Worm (Caenorhabditis elegans) whole organism, L1 larva: ENCODE data around the gene unc-82.

Source experiments
- C16A3.4 ChIP-seq: fragments of 150-350 bp; optimal IDR thresholded peaks from 2 replicates; lab custom pipeline; 2014; ENCODE audit warnings: missing biosample characterization, missing genetic modification characterization
- ceh-8 ChIP-seq: fragments of 200-800 bp; sonication (Bioruptor generic); optimal IDR thresholded peaks from 2 replicates; lab custom pipeline; 2018; ENCODE audit warnings: mild to moderate bottlenecking, missing genetic modification characterization, moderate library complexity, missing compliant biosample characterization
- ceh-82 ChIP-seq, 3 experiments: fragments of 150-350 bp in 1 of 3; sonication (generic microtip) in 2 of 3; optimal IDR thresholded peaks; 2 replicates each; lab custom pipeline; 2014 to 2017; ENCODE audit warnings: missing biosample characterization in 3 of 3, missing genetic modification characterization in 3 of 3
- dsc-1 ChIP-seq: sonication (generic microtip); optimal IDR thresholded peaks from 2 replicates; lab custom pipeline; 2016; ENCODE audit warnings: mild to moderate bottlenecking, missing genetic modification characterization, missing compliant biosample characterization
- efl-1 ChIP-seq, 4 experiments: fragments of 150-350 bp; optimal IDR thresholded peaks in 3 of 4; peaks in 1 of 4; 1 replicate in 1 of 4; 2 replicates in 3 of 4; lab custom pipeline; 2014; ENCODE audit warnings: missing biosample characterization in 2 of 4, missing genetic modification characterization in 2 of 4, missing genetic modification reagents in 2 of 4
- egl-13 ChIP-seq: sonication (generic microtip); optimal IDR thresholded peaks from 2 replicates; lab custom pipeline; 2016; ENCODE audit warnings: missing genotype, missing genetic modification reagents, missing genetic modification characterization, missing compliant biosample characterization
- egl-27 ChIP-seq, 2 experiments: fragments of 150-350 bp in 1 of 2; sonication (generic microtip); optimal IDR thresholded peaks; 3 replicates each; lab custom pipeline; 2017 to 2018; ENCODE audit warnings: missing biosample characterization in 2 of 2, missing genetic modification characterization in 2 of 2, missing genetic modification reagents in 2 of 2
- elt-2 ChIP-seq: sonication (generic microtip); optimal IDR thresholded peaks from 2 replicates; lab custom pipeline; 2016; ENCODE audit warnings: missing genetic modification characterization, mild to moderate bottlenecking, inconsistent platforms, missing compliant biosample characterization, missing genetic modification reagents
- fkh-10 ChIP-seq: sonication (generic microtip); optimal IDR thresholded peaks from 2 replicates; lab custom pipeline; 2017; ENCODE audit warnings: missing biosample characterization, missing genetic modification reagents, missing genetic modification characterization
- fkh-4 ChIP-seq: sonication (generic microtip); optimal IDR thresholded peaks from 2 replicates; lab custom pipeline; 2016; ENCODE audit warnings: missing compliant biosample characterization, missing genetic modification characterization, borderline replicate concordance
- fos-1 ChIP-seq: fragments of 150-350 bp; optimal IDR thresholded peaks from 2 replicates; lab custom pipeline; 2014; ENCODE audit warnings: missing biosample characterization, missing genetic modification characterization
- grh-1 ChIP-seq: fragments of 200-800 bp; sonication (Bioruptor generic); IDR thresholded peaks from 2 replicates; pipeline ENCODE4 v1.3.6; 2022; ENCODE audit warnings: missing genetic modification reagents, missing genetic modification characterization, missing compliant biosample characterization
- hlh-17 ChIP-seq: fragments of 200-800 bp; sonication (Bioruptor generic); optimal IDR thresholded peaks from 2 replicates; lab custom pipeline; 2018; ENCODE audit warnings: missing genetic modification characterization, mild to moderate bottlenecking, missing compliant biosample characterization, moderate library complexity, borderline replicate concordance
- hpl-2 ChIP-seq: fragments of 150-350 bp; optimal IDR thresholded peaks from 2 replicates; lab custom pipeline; 2014; ENCODE audit warnings: missing biosample characterization, missing genetic modification reagents, missing genetic modification characterization
- irx-1 ChIP-seq: sonication (generic microtip); optimal IDR thresholded peaks from 2 replicates; lab custom pipeline; 2016; ENCODE audit warnings: missing genetic modification characterization, missing compliant biosample characterization
- isw-1 ChIP-seq: fragments of 200-800 bp; sonication (Bioruptor generic); IDR thresholded peaks from 2 replicates; pipeline ENCODE4 v1.3.6; 2022; ENCODE audit warnings: missing genetic modification characterization, missing compliant biosample characterization
- lin-13 ChIP-seq: fragments of 150-350 bp; optimal IDR thresholded peaks from 2 replicates; lab custom pipeline; 2014; ENCODE audit warnings: missing biosample characterization, missing genetic modification reagents, missing genetic modification characterization
- lin-14 ChIP-seq: fragments of 200-800 bp; sonication (Bioruptor generic); optimal IDR thresholded peaks from 2 replicates; lab custom pipeline; 2018; ENCODE audit warnings: mild to moderate bottlenecking, missing genetic modification characterization, moderate library complexity, missing compliant biosample characterization
- lin-15B ChIP-seq: fragments of 150-350 bp; sonication (generic microtip); optimal IDR thresholded peaks from 3 replicates; lab custom pipeline; 2014; ENCODE audit warnings: missing biosample characterization, missing genetic modification characterization
- lin-35 ChIP-seq, 2 experiments: fragments of 150-350 bp; optimal IDR thresholded peaks; 2 replicates each; lab custom pipeline; 2014; ENCODE audit warnings: missing biosample characterization in 2 of 2, missing genetic modification characterization in 2 of 2, missing genetic modification reagents in 2 of 2
- lir-3 ChIP-seq: sonication (generic microtip); optimal IDR thresholded peaks from 2 replicates; lab custom pipeline; 2016; ENCODE audit warnings: mild to moderate bottlenecking, missing genetic modification characterization, moderate library complexity, missing compliant biosample characterization; ENCODE audit not compliant: poor library complexity
- lsy-2 ChIP-seq, 2 experiments: fragments of 150-350 bp; optimal IDR thresholded peaks; 2 replicates each; lab custom pipeline; 2014; ENCODE audit warnings: missing biosample characterization in 2 of 2, missing genetic modification characterization in 2 of 2
- mef-2 ChIP-seq: fragments of 150-350 bp; optimal IDR thresholded peaks from 2 replicates; lab custom pipeline; 2014; ENCODE audit warnings: missing biosample characterization, missing genetic modification characterization
- mep-1 ChIP-seq: fragments of 150-350 bp; optimal IDR thresholded peaks from 2 replicates; lab custom pipeline; 2014; ENCODE audit warnings: missing biosample characterization, missing genetic modification characterization
- nhr-19 ChIP-seq: fragments of 200-800 bp; sonication (Bioruptor generic); conservative IDR thresholded peaks from 2 replicates; pipeline ENCODE4 v1.3.6; 2022; ENCODE audit warnings: missing genetic modification characterization, missing compliant biosample characterization
- nhr-20 ChIP-seq: sonication (generic microtip); optimal IDR thresholded peaks from 2 replicates; lab custom pipeline; 2016; ENCODE audit warnings: mild to moderate bottlenecking, missing genetic modification characterization, missing compliant biosample characterization
- nhr-237 ChIP-seq: fragments of 150-350 bp; optimal IDR thresholded peaks from 2 replicates; lab custom pipeline; 2014; ENCODE audit warnings: missing biosample characterization, missing genetic modification characterization
- nhr-28 ChIP-seq: fragments of 150-350 bp; optimal IDR thresholded peaks from 2 replicates; lab custom pipeline; 2014; ENCODE audit warnings: missing biosample characterization, missing genetic modification characterization
- nhr-71 ChIP-seq: sonication (generic microtip); optimal IDR thresholded peaks from 2 replicates; lab custom pipeline; 2016; ENCODE audit warnings: mild to moderate bottlenecking, missing genetic modification characterization, moderate library complexity, missing compliant biosample characterization
- nhr-77 ChIP-seq: fragments of 150-350 bp; optimal IDR thresholded peaks from 2 replicates; lab custom pipeline; 2014; ENCODE audit warnings: missing biosample characterization, missing genetic modification characterization
- nhr-85 ChIP-seq: sonication (generic microtip); peaks from one replicate; lab custom pipeline; 2016; ENCODE audit warnings: missing genetic modification characterization, inconsistent platforms, missing compliant biosample characterization
- pag-3 ChIP-seq: sonication (generic microtip); optimal IDR thresholded peaks from 2 replicates; lab custom pipeline; 2017; ENCODE audit warnings: missing genetic modification characterization, mild to moderate bottlenecking, missing compliant biosample characterization, antibody characterized with exemption, borderline replicate concordance; ENCODE audit not compliant: insufficient read depth
- rnt-1 ChIP-seq: sonication (generic microtip); optimal IDR thresholded peaks from 2 replicates; lab custom pipeline; 2016; ENCODE audit warnings: mild to moderate bottlenecking, missing genetic modification characterization, moderate library complexity, missing compliant biosample characterization
- skn-1 ChIP-seq: fragments of 150-350 bp; optimal IDR thresholded peaks from 2 replicates; lab custom pipeline; 2014; ENCODE audit warnings: missing biosample characterization, missing genetic modification characterization
- snu-23 ChIP-seq: sonication (generic microtip); optimal IDR thresholded peaks from 2 replicates; lab custom pipeline; 2016; ENCODE audit warnings: missing genetic modification characterization, missing compliant biosample characterization
- sptf-1 ChIP-seq: fragments of 150-350 bp; optimal IDR thresholded peaks from 2 replicates; lab custom pipeline; 2014; ENCODE audit warnings: missing biosample characterization, missing genetic modification characterization
- swsn-7 ChIP-seq: sonication (generic microtip); optimal IDR thresholded peaks from 2 replicates; lab custom pipeline; 2016; ENCODE audit warnings: missing genetic modification characterization, missing compliant biosample characterization
- tbx-2 ChIP-seq: sonication (generic microtip); optimal IDR thresholded peaks from 2 replicates; lab custom pipeline; 2016; ENCODE audit warnings: missing genetic modification characterization, missing compliant biosample characterization
- tlp-1 ChIP-seq: fragments of 150-350 bp; optimal IDR thresholded peaks from 2 replicates; lab custom pipeline; 2014; ENCODE audit warnings: missing biosample characterization, missing genetic modification characterization
- unc-130 ChIP-seq: fragments of 150-350 bp; optimal IDR thresholded peaks from 2 replicates; lab custom pipeline; 2017; ENCODE audit warnings: missing biosample characterization, missing genetic modification characterization, inconsistent platforms
- unc-86 ChIP-seq: sonication (generic microtip); optimal IDR thresholded peaks from 2 replicates; lab custom pipeline; 2016; ENCODE audit warnings: missing genetic modification characterization, missing compliant biosample characterization
- zip-4 ChIP-seq: fragments of 200-800 bp; sonication (Bioruptor generic); optimal IDR thresholded peaks from 2 replicates; lab custom pipeline; 2018; ENCODE audit warnings: mild to moderate bottlenecking, missing genetic modification characterization, moderate library complexity, missing compliant biosample characterization
- ztf-11 ChIP-seq, 2 experiments: sonication (generic microtip); optimal IDR thresholded peaks; 2 replicates each; lab custom pipeline; 2016 to 2017; ENCODE audit warnings: missing genetic modification characterization in 2 of 2, missing biosample characterization in 1 of 2, missing compliant biosample characterization in 1 of 2

Gene unc-82

DNA sequence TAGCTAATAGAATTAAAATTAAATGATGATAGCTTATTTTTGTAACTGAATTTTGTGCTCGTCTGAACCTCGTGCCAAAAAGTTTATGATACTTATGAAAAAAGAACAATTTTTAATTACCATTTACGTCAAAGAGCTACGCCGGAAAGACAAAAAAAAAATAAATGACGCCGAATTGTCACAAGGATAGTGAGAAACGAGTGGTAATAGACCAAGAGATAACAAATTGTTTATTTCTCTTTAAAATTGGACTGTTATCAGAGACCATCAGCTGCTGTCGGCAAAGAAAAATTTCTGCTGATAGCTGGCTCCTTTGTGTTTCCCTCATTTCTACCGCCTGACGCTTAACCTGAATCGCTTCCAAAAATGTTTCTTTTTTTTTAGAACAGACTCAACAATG lies 30.6 kb upstream of the unc-82 start, which contains the start of gene pitr-1 (continued):
- no peak for TF ChIP-seq pag-3 (tag; lab: Kevin White, UChicago)

DNA sequence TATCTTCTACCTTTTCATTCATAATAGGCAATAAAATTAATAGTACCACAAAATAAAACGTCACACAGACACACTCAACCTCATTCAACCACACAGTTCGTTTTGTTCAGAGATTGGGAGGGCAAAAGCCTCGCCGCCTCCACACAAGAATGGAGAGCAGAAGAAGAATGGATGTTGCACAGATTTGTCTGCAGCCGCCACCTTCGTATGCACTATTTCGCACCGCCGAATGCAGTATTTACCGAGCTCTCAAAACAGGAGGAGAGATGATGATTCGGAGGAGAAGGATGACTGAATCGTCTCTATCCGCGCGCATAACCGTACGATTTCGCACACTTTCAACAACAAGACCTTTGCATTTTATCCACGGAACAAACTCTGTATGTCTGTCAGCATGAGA lies 26.8 kb upstream of the unc-82 start:
- no peak for TF ChIP-seq nhr-85
- peak; percentile 30 for TF ChIP-seq tbx-2 (tag; lab: Kevin White, UChicago)
- TF ChIP-seq lin-14, result peak; percentile 5
- TF ChIP-seq efl-1 (optimal IDR thresholded peaks at IDR 0.05; lab: Kevin White, UChicago), result no peak
- peak in 1 of 2 experiments; percentile 77 for TF ChIP-seq efl-1 (GFP tag; optimal IDR thresholded peaks at IDR 0.05 in 1 of 2; lab: Kevin White, UChicago)
- TF ChIP-seq, all 84 proteins: peak for 3

DNA sequence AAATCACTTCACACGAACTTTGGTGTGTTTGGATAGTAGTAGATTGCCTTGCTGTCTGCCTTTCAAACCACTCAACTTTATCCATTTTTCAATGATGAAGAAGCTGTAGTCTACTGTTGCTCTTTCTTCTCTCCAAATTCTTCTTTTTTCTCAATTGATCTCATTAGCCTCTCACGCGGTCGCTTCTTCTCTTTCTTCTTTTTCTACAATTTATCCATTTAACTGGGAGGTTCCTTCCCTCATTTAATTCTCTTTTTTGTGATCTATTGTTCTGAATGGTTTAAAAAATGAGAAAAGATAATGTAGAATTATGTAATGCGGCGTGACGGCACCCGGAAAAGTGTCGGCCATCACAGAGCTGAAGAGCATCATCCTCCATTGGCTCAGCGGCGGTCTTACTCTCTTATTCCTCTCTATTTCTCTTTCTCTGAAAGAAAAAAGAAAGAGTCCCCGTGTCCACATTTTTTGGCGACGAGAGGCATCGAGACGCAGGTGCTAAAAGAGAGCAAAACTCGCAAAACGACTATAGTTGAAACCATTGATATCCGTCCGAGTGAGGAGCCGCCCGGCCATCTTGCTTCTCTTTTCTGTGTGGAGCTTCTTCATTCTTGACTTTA lies 23.7 kb upstream of the unc-82 start:
- TF ChIP-seq sptf-1 (no peak), unc-130 (peak; percentile 31), lin-15B (no peak), hlh-17 (GFP tag; lab: Kevin White, UChicago) (no peak), rnt-1 (tag; lab: Kevin White, UChicago) (peak; percentile 35), ztf-11 (tag; optimal IDR thresholded peaks at IDR 0.05; lab: Kevin White, UChicago) (no peak), lin-14 (peak; percentile 81), irx-1 (no peak), C16A3.4 (no peak), lir-3 (tag; lab: Kevin White, UChicago) (no peak), lsy-2 (tag; optimal IDR thresholded peaks at IDR 0.05; lab: Kevin White, UChicago) (peak in 1 of 2 experiments; percentile 14), nhr-20 (tag; lab: Kevin White, UChicago) (peak; percentile 24), unc-86 (tag; lab: Kevin White, UChicago) (peak; percentile 40), fkh-10 (GFP tag; lab: Kevin White, UChicago) (peak; percentile 58), skn-1 (peak; percentile 33), snu-23 (GFP tag; lab: Kevin White, UChicago) (peak; percentile 20), fos-1 (tag; lab: Kevin White, UChicago) (no peak), elt-2 (tag; lab: Kevin White, UChicago) (no peak), nhr-71 (tag; lab: Kevin White, UChicago) (peak; percentile 45), nhr-19 (GFP tag; lab: Robert Waterston, UW) (no peak), ceh-82 (tag; optimal IDR thresholded peaks at IDR 0.05; lab: Kevin White, UChicago) (peak in 1 of 3 experiments; percentile 39), egl-13 (tag; lab: Kevin White, UChicago) (no peak), swsn-7 (tag; lab: Kevin White, UChicago) (peak; percentile 14), nhr-85 (no peak), dsc-1 (tag; lab: Kevin White, UChicago) (peak; percentile 39), efl-1 (optimal IDR thresholded peaks at IDR 0.05; lab: Kevin White, UChicago) (no peak), efl-1 (GFP tag; optimal IDR thresholded peaks at IDR 0.05 in 1 of 2; lab: Kevin White, UChicago) (no peak), isw-1 (GFP tag; lab: Robert Waterston, UW) (no peak)

ce11 chrIV:7402077-7402476 lies 22.2 kb upstream of the unc-82 start:
- TF ChIP-seq zip-4 (GFP tag; lab: Kevin White, UChicago), result peak; percentile 2
- TF ChIP-seq fkh-10 (GFP tag; lab: Kevin White, UChicago), result peak; percentile 89
- TF ChIP-seq nhr-71 (tag; lab: Kevin White, UChicago), result peak; percentile 87
- TF ChIP-seq hpl-2 (GFP tag; lab: Kevin White, UChicago), result no peak
- TF ChIP-seq tlp-1, result no peak
- peak; percentile 34 for TF ChIP-seq nhr-77 (tag; lab: Kevin White, UChicago)
- TF ChIP-seq grh-1 (GFP tag; lab: Robert Waterston, UW), result no peak
- TF ChIP-seq sptf-1, result no peak
- no peak for TF ChIP-seq fkh-4 (tag; lab: Kevin White, UChicago)
- peak; percentile 67 for TF ChIP-seq mef-2
- peak; percentile 6 for TF ChIP-seq lin-13 (GFP tag; lab: Kevin White, UChicago)
- TF ChIP-seq egl-27 (tag; optimal IDR thresholded peaks at IDR 0.05; lab: Kevin White, UChicago), result peak in 1 of 2 experiments; percentile 19
- TF ChIP-seq hlh-17 (GFP tag; lab: Kevin White, UChicago), result no peak
- TF ChIP-seq lin-35 (GFP tag; optimal IDR thresholded peaks at IDR 0.05; lab: Kevin White, UChicago), result peak in 1 of 2 experiments; percentile 60
- peak; percentile 64 for TF ChIP-seq nhr-19 (GFP tag; lab: Robert Waterston, UW)
- peak; percentile 37 for TF ChIP-seq irx-1
- no peak for TF ChIP-seq nhr-237 (tag; lab: Kevin White, UChicago)
- peak; percentile 72 for TF ChIP-seq egl-13 (tag; lab: Kevin White, UChicago)
- no peak for TF ChIP-seq nhr-28 (tag; lab: Kevin White, UChicago)
- TF ChIP-seq snu-23 (GFP tag; lab: Kevin White, UChicago), result peak; percentile 74
- no peak for TF ChIP-seq lin-15B
- no peak for TF ChIP-seq ceh-8 (GFP tag; lab: Kevin White, UChicago)
- TF ChIP-seq mep-1 (tag; lab: Kevin White, UChicago), result peak; percentile 75
- peak; percentile 72 for TF ChIP-seq dsc-1 (tag; lab: Kevin White, UChicago)
- TF ChIP-seq C16A3.4, result no peak
